Worm (Caenorhabditis elegans) whole organism, dauer: Measurements from ENCODE around the gene F02D8.1.

Experiments
- unc-62 ChIP-seq: sonication (generic microtip); optimal IDR thresholded peaks from 2 replicates; lab custom pipeline; 2017; ENCODE audit warnings: missing biosample characterization, missing genetic modification reagents, missing genetic modification characterization

The F02D8.1 gene

ce11 chrV:14978205-14978751 lies at the start of gene F02D8.1, which contains the start of gene grd-12:
Gene F02D8.1, minus strand, starts transcription at chrV:14978701.
Gene grd-12, plus strand, starts transcription at chrV:14978505.
- TF ChIP-seq unc-62 (GFP tag; lab: Kevin White, UChicago) = no peak

- TF ChIP-seq unc-62 (GFP tag; lab: Kevin White, UChicago) = no peak
Measured at ce11 chrV:15023544-15023943, 45.0 kb upstream of the F02D8.1 start, which contains the start of gene F14H8.4. Gene F14H8.4, plus strand, starts transcription at chrV:15023844.

ce11 chrV:15020732-15021131 lies 42.2 kb upstream of the F02D8.1 start, which contains the start of gene F14H8.5:
Gene F14H8.5, plus strand, starts transcription at chrV:15021032.
- no peak for TF ChIP-seq unc-62 (GFP tag; lab: Kevin White, UChicago)

- no peak for TF ChIP-seq unc-62 (GFP tag; lab: Kevin White, UChicago)
Measured at ce11 chrV:15020229-15020628, 41.7 kb upstream of the F02D8.1 start, which contains the start of gene F14H8.2. Gene F14H8.2, minus strand, starts transcription at chrV:15020329.

ce11 chrV:15016795-15017429 lies 38.4 kb upstream of the F02D8.1 start:
- no peak for TF ChIP-seq unc-62 (GFP tag; lab: Kevin White, UChicago)

- no peak for TF ChIP-seq unc-62 (GFP tag; lab: Kevin White, UChicago)
Measured at ce11 chrV:15015799-15016198, 37.3 kb upstream of the F02D8.1 start.

ce11 chrV:15014164-15014563 lies 35.7 kb upstream of the F02D8.1 start, which contains the start of gene obr-2:
Gene obr-2, minus strand, starts transcription at chrV:15014264.
- TF ChIP-seq unc-62 (GFP tag; lab: Kevin White, UChicago) = no peak

ce11 chrV:15013328-15013727 lies 34.8 kb upstream of the F02D8.1 start:
- TF ChIP-seq unc-62 (GFP tag; lab: Kevin White, UChicago) = no peak

- TF ChIP-seq unc-62 (GFP tag; lab: Kevin White, UChicago) = no peak
Measured at ce11 chrV:15012542-15013301, 34.2 kb upstream of the F02D8.1 start.

ce11 chrV:15011560-15011959 lies 33.1 kb upstream of the F02D8.1 start, which contains the start of gene nmr-2:
Gene nmr-2, minus strand, starts transcription at chrV:15011660.
- no peak for TF ChIP-seq unc-62 (GFP tag; lab: Kevin White, UChicago)

ce11 chrV:15004800-15005199 lies 26.3 kb upstream of the F02D8.1 start, which contains the start of gene hrde-2:
Gene hrde-2, plus strand, starts transcription at chrV:15005100.
- TF ChIP-seq unc-62 (GFP tag; lab: Kevin White, UChicago) = no peak

ce11 chrV:15002184-15002690 lies 23.7 kb upstream of the F02D8.1 start, which contains the start of the genes fib-1 and mut-15:
Gene fib-1, minus strand, starts transcription at chrV:15002223.
Gene mut-15, plus strand, starts transcription at chrV:15002543.
- no peak for TF ChIP-seq unc-62 (GFP tag; lab: Kevin White, UChicago)

ce11 chrV:15001536-15001935 lies 23.0 kb upstream of the F02D8.1 start:
- TF ChIP-seq unc-62 (GFP tag; lab: Kevin White, UChicago) = no peak

- no peak for TF ChIP-seq unc-62 (GFP tag; lab: Kevin White, UChicago)
Measured at ce11 chrV:15000055-15000704, 21.7 kb upstream of the F02D8.1 start, which contains the start of gene rps-16. Gene rps-16, minus strand, starts transcription at chrV:15000541.

ce11 chrV:14999485-15000023 lies 21.1 kb upstream of the F02D8.1 start, which contains the start of gene T01C3.11:
Gene T01C3.11, plus strand, starts transcription at chrV:14999535.
- TF ChIP-seq unc-62 (GFP tag; lab: Kevin White, UChicago) = no peak
